Worm (Caenorhabditis elegans) whole organism, early embryonic: Measurements from ENCODE around the gene C45B2.6.

Source experiments
- B0310.2 ChIP-seq: sonication (generic microtip); optimal IDR thresholded peaks from 2 replicates; lab custom pipeline; 2016; ENCODE audit warnings: mild to moderate bottlenecking, missing genetic modification characterization, missing compliant biosample characterization
- F13C5.2 ChIP-seq: sonication (generic microtip); optimal IDR thresholded peaks from 2 replicates; lab custom pipeline; 2017; ENCODE audit warnings: mild to moderate bottlenecking, missing genetic modification characterization, inconsistent platforms, missing compliant biosample characterization
- aly-1 ChIP-seq: sonication (generic microtip); optimal IDR thresholded peaks from 2 replicates; lab custom pipeline; 2016; ENCODE audit warnings: missing genetic modification characterization, missing compliant biosample characterization
- ama-1 ChIP-seq: fragments of 150-350 bp; optimal IDR thresholded peaks from 2 replicates; lab custom pipeline; 2014
- ceh-13 ChIP-seq: fragments of 200-800 bp; sonication (Bioruptor generic); optimal IDR thresholded peaks from 2 replicates; lab custom pipeline; 2018; ENCODE audit warnings: mild to moderate bottlenecking, missing genetic modification characterization, missing compliant biosample characterization
- ceh-36 ChIP-seq: sonication (generic microtip); optimal IDR thresholded peaks from 2 replicates; lab custom pipeline; 2016; ENCODE audit warnings: missing genetic modification characterization, inconsistent platforms, missing compliant biosample characterization
- ets-7 ChIP-seq: sonication (generic microtip); optimal IDR thresholded peaks from 2 replicates; lab custom pipeline; 2016; ENCODE audit warnings: missing genotype, missing genetic modification characterization, missing compliant biosample characterization
- flt-1 ChIP-seq: fragments of 200-800 bp; sonication (Bioruptor generic); IDR thresholded peaks from 2 replicates; pipeline ENCODE4 v1.3.6; 2022; ENCODE audit warnings: missing genetic modification characterization, missing compliant biosample characterization
- hmbx-1 ChIP-seq: sonication (generic microtip); optimal IDR thresholded peaks from 2 replicates; lab custom pipeline; 2016; ENCODE audit warnings: mild to moderate bottlenecking, missing genetic modification characterization, missing compliant biosample characterization
- hmg-4 ChIP-seq: fragments of 200-800 bp; sonication (Bioruptor generic); optimal IDR thresholded peaks from 2 replicates; lab custom pipeline; 2018; ENCODE audit warnings: mild to moderate bottlenecking, missing genetic modification characterization, missing compliant biosample characterization
- hnd-1 ChIP-seq: sonication (generic microtip); optimal IDR thresholded peaks from 2 replicates; lab custom pipeline; 2016; ENCODE audit warnings: missing genetic modification characterization, missing compliant biosample characterization
- pes-1 ChIP-seq: fragments of 200-800 bp; sonication (Bioruptor generic); IDR thresholded peaks from 2 replicates; pipeline ENCODE4 v1.3.6; 2022; ENCODE audit warnings: missing genetic modification reagents, missing genetic modification characterization, missing compliant biosample characterization
- scrt-1 ChIP-seq: fragments of 200-800 bp; sonication (Bioruptor generic); IDR thresholded peaks from 2 replicates; pipeline ENCODE4 v1.3.6; 2022; ENCODE audit warnings: missing genetic modification characterization, missing compliant biosample characterization
- sea-1 ChIP-seq: fragments of 200-800 bp; sonication (Bioruptor generic); conservative IDR thresholded peaks from 2 replicates; pipeline ENCODE4 v1.3.6; 2022; ENCODE audit warnings: missing genetic modification characterization, missing compliant biosample characterization
- tbx-11 ChIP-seq: fragments of 200-800 bp; sonication (Bioruptor generic); IDR thresholded peaks from 2 replicates; pipeline ENCODE4 v1.3.6; 2022; ENCODE audit warnings: missing genetic modification characterization, missing compliant biosample characterization
- tbx-37 ChIP-seq: fragments of 200-800 bp; sonication (Bioruptor generic); conservative IDR thresholded peaks from 2 replicates; pipeline ENCODE4 v1.3.6; 2022; ENCODE audit warnings: missing genetic modification reagents, missing genetic modification characterization, missing compliant biosample characterization
- tra-4 ChIP-seq: sonication (generic microtip); optimal IDR thresholded peaks from 2 replicates; lab custom pipeline; 2017; ENCODE audit warnings: missing genetic modification characterization, missing compliant biosample characterization

C45B2.6 gene

ce11 chrX:6059163-6059782 is 6.6 kb downstream of the C45B2.6 start:
- TF ChIP-seq scrt-1, result no peak
- no peak for TF ChIP-seq sea-1 (GFP tag; lab: Robert Waterston, UW)
- no peak for TF ChIP-seq ama-1
- no peak for TF ChIP-seq tbx-37
- no peak for TF ChIP-seq ceh-36 (tag; lab: Kevin White, UChicago)
- no peak for TF ChIP-seq tra-4 (tag; lab: Kevin White, UChicago)
- TF ChIP-seq pes-1 (GFP tag; lab: Robert Waterston, UW), result no peak
- no peak for TF ChIP-seq B0310.2
- no peak for TF ChIP-seq ets-7 (tag; lab: Kevin White, UChicago)
- no peak for TF ChIP-seq hmg-4 (GFP tag; lab: Kevin White, UChicago)
- no peak for TF ChIP-seq tbx-11 (GFP tag; lab: Robert Waterston, UW)
- no peak for TF ChIP-seq aly-1 (tag; lab: Kevin White, UChicago)
- TF ChIP-seq hnd-1 (tag; lab: Kevin White, UChicago), result no peak
- TF ChIP-seq ceh-13 (GFP tag; lab: Kevin White, UChicago), result no peak
- TF ChIP-seq hmbx-1 (tag; lab: Kevin White, UChicago), result no peak
- no peak for TF ChIP-seq flt-1

DNA sequence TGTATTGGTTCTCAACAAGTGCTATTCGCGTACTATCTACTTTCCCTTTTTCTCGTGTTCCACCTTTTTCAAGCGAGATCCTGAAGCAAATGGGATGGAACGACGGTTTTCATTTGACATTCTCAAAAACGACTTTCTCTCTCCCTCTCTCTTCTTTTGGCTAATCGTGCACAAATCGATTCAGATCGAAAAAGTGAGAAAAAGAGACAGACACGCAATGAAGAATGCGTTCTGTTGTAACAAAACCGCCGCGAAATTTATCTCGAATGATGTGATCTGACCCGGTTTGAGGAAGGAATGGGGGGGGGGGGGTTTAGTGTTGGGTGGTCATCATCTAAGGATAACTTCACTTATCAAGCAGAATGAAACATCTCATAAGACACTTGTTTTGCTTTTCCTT is 11.7 kb downstream of the C45B2.6 start:
- TF ChIP-seq sea-1 (GFP tag; lab: Robert Waterston, UW) (no peak), scrt-1 (no peak), tra-4 (tag; lab: Kevin White, UChicago) (no peak)

ce11 chrX:6065936-6066452 is 13.3 kb downstream of the C45B2.6 start, which contains the start of gene ptr-4:
TSS of gene ptr-4 (minus strand) at chrX:6065986.
- no peak for TF ChIP-seq hmbx-1 (tag; lab: Kevin White, UChicago)

- TF ChIP-seq hmbx-1 (tag; lab: Kevin White, UChicago) (no peak), pes-1 (GFP tag; lab: Robert Waterston, UW) (no peak), B0310.2 (no peak), ama-1 (no peak), ets-7 (tag; lab: Kevin White, UChicago) (no peak), flt-1 (no peak), sea-1 (GFP tag; lab: Robert Waterston, UW) (no peak), hnd-1 (tag; lab: Kevin White, UChicago) (no peak), hmg-4 (GFP tag; lab: Kevin White, UChicago) (no peak), tbx-11 (GFP tag; lab: Robert Waterston, UW) (no peak)
Measured at ce11 chrX:6066618-6067017, 13.9 kb downstream of the C45B2.6 start.

DNA sequence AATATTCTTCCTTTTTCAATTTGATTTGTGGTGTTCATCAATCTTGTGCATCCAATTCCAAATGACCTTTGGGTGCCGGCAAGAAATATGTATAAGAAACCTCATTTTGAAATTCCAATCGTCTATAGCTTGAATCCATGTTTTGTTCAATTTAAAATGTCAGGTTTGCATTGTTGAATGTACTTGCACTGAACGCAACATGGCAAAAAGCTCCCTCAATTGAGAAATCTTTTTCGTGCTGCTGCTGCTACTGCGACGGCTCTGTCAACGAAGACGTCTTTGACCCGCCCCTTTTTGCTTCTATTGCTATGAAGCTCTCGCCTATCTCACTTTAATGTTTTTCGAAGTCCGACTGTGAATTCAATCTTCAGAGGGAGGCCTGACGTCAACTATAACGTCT is 22.5 kb downstream of the C45B2.6 start, which contains the start of gene lgc-58:
Gene lgc-58, plus strand, starts transcription at position 301 of the 400 bp plus-strand sequence.
- TF ChIP-seq hmbx-1 (tag; lab: Kevin White, UChicago), result no peak

DNA sequence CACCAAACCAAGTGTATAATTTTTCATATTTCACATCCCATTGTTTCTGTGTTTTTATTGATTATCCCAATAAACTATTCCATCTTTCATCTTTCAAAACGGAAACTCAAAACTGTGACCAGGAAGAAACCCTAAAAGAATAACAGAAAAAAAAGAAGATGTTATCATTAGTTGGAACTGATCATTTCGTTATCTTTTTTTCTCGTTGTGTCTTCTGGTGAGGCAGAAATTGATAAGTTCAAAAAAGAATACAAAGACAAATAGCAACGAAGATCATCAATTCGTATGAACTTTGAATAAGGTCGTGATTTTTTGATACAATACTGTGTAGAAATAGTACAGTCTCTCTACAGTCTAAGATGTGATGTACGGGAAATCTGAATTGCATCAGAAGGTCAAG is 29.1 kb downstream of the C45B2.6 start:
- TF ChIP-seq tra-4 (tag; lab: Kevin White, UChicago) (no peak), pes-1 (GFP tag; lab: Robert Waterston, UW) (no peak), F13C5.2 (tag; lab: Kevin White, UChicago) (no peak), ceh-36 (tag; lab: Kevin White, UChicago) (no peak), tbx-11 (GFP tag; lab: Robert Waterston, UW) (no peak), sea-1 (GFP tag; lab: Robert Waterston, UW) (no peak), hnd-1 (tag; lab: Kevin White, UChicago) (no peak), aly-1 (tag; lab: Kevin White, UChicago) (no peak), ets-7 (tag; lab: Kevin White, UChicago) (no peak), hmg-4 (GFP tag; lab: Kevin White, UChicago) (no peak), B0310.2 (no peak)

DNA sequence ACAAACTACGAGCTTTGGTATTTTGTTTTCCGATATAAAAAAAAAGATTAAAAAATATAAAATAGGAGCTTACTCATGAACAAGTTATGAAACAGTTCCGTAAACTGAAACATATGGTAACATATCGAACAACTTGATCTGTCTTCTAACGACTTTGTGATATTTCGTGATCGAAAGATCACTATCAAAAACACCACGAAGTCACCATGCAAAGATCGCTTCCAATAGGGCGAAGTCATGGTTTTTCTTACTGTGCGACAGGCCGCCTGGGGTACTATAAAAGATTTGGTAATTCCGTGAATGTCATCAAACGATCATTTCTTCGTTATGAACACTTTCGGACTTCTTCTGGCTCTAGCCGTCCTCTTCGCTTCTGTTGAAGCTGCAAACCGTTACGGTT is 30.0 kb downstream of the C45B2.6 start, which contains the start of gene C45B2.3:
Gene C45B2.3, plus strand, starts transcription at position 301 of the 400 bp plus-strand sequence.
- TF ChIP-seq B0310.2, result no peak
- no peak for TF ChIP-seq flt-1
- TF ChIP-seq scrt-1, result no peak
- no peak for TF ChIP-seq tbx-37
- TF ChIP-seq hmg-4 (GFP tag; lab: Kevin White, UChicago), result no peak
- TF ChIP-seq hmbx-1 (tag; lab: Kevin White, UChicago), result no peak
- no peak for TF ChIP-seq ets-7 (tag; lab: Kevin White, UChicago)
- TF ChIP-seq pes-1 (GFP tag; lab: Robert Waterston, UW), result no peak
- no peak for TF ChIP-seq F13C5.2 (tag; lab: Kevin White, UChicago)
- no peak for TF ChIP-seq tra-4 (tag; lab: Kevin White, UChicago)
- TF ChIP-seq ama-1, result no peak
- no peak for TF ChIP-seq sea-1 (GFP tag; lab: Robert Waterston, UW)
- no peak for TF ChIP-seq aly-1 (tag; lab: Kevin White, UChicago)
- TF ChIP-seq hnd-1 (tag; lab: Kevin White, UChicago), result no peak
- TF ChIP-seq tbx-11 (GFP tag; lab: Robert Waterston, UW), result no peak
- no peak for TF ChIP-seq ceh-13 (GFP tag; lab: Kevin White, UChicago)
- no peak for TF ChIP-seq ceh-36 (tag; lab: Kevin White, UChicago)

DNA sequence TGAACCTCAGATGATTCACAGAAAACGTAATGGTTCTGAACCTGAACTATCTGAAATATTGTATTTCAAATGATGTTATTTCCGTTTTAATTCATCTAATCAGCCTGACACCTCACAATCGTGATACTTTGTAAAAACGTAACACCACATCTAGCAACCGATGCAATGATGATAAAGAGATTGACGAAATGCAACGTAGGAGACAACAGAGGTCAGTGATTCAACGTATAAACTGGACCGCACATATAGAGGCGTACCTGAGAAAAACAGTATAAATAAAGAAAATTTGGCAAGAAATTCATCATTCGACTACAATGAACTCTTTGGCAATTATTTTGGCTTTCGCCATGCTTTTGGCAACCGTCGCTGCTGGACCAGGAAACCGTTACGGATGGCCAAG is 31.8 kb downstream of the C45B2.6 start, which contains the start of gene C45B2.2:
Gene C45B2.2, plus strand, starts transcription at position 301 of the 400 bp plus-strand sequence.
- TF ChIP-seq sea-1 (GFP tag; lab: Robert Waterston, UW) (no peak), B0310.2 (no peak), scrt-1 (no peak), F13C5.2 (tag; lab: Kevin White, UChicago) (no peak)
